Worm (Caenorhabditis elegans): ENCODE data around the gene F56D5.9.

DNA sequence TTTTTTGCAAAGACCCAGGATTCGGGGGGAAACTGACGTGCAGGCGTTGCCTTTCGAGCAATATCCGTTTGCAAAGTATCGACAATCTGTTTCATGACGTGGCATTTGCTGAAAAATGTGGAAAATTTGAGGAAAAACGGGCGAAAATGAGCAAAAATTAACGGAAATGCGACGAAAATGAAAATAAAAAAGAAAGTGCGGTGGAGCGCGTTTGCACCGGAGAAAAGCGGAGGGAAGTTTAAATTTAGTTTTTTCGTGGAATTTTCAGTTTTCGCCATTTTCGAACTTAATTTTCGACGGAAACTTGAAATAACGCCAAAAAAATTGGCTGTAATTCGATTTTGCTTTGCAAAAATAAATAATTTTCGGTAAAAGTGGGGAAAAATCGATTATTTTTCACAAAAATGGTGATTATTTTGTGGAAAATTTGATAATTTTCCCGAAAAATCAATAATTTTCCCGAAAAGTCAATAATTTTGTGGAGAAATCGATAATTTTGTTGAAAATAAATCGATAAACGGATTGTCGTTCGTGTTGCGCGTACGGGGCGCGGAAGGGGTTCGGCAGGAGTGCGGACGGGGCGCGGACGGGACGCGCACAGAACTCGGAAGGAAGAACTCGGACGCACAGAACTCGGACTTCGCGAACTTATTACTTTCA, 18.4 kb downstream of the F56D5.9 start:
- TF ChIP-seq lsy-2 (tag; optimal IDR thresholded peaks at IDR 0.05) (no peak), snpc-4 (tag; optimal IDR thresholded peaks at IDR 0.05) (no peak), nhr-12 (tag; optimal IDR thresholded peaks at IDR 0.05) (no peak), unc-62 (GFP tag; optimal IDR thresholded peaks at IDR 0.05) (no peak), nhr-237 (tag; optimal IDR thresholded peaks at IDR 0.05) (no peak), mep-1 (tag; optimal IDR thresholded peaks at IDR 0.05) (no peak), nhr-28 (tag; optimal IDR thresholded peaks at IDR 0.05) (no peak), unc-120 (tag; optimal IDR thresholded peaks at IDR 0.05; ENCODE audit: poor library complexity, severe bottlenecking) (no peak), lin-13 (tag; optimal IDR thresholded peaks at IDR 0.05) (no peak), nhr-2 (tag; optimal IDR thresholded peaks at IDR 0.05) (no peak), ces-1 (GFP tag; optimal IDR thresholded peaks at IDR 0.05) (no peak), ztf-11 (tag; optimal IDR thresholded peaks at IDR 0.05) (no peak), elt-3 (tag; optimal IDR thresholded peaks at IDR 0.05) (no peak), nhr-76 (tag; optimal IDR thresholded peaks at IDR 0.05) (no peak)
